Worm (Caenorhabditis elegans) whole organism, L4 larva: ENCODE measurements around the gene H10E21.4.

Source experiments
- F10B5.3 ChIP-seq: sonication (generic microtip); optimal IDR thresholded peaks from 2 replicates; lab custom pipeline; 2016; ENCODE audit warnings: mild to moderate bottlenecking, missing genetic modification characterization, missing compliant biosample characterization
- F26F4.8 ChIP-seq: fragments of 200-800 bp; sonication (Bioruptor generic); conservative IDR thresholded peaks from 2 replicates; pipeline ENCODE4 v1.3.6; 2022; ENCODE audit warnings: missing genetic modification characterization, missing compliant biosample characterization
- F49E8.2 ChIP-seq: sonication (generic microtip); optimal IDR thresholded peaks from 2 replicates; lab custom pipeline; 2016; ENCODE audit warnings: missing compliant biosample characterization, mild to moderate bottlenecking, missing genetic modification characterization, borderline replicate concordance
- T20F7.1 ChIP-seq: fragments of 200-800 bp; sonication (Bioruptor generic); optimal IDR thresholded peaks from 2 replicates; lab custom pipeline; 2018; ENCODE audit warnings: mild to moderate bottlenecking, missing genetic modification characterization, missing compliant biosample characterization
- Y5F2A.4 ChIP-seq: fragments of 200-800 bp; sonication (Bioruptor generic); optimal IDR thresholded peaks from 2 replicates; lab custom pipeline; 2018; ENCODE audit warnings: mild to moderate bottlenecking, missing genetic modification characterization, missing compliant biosample characterization
- Y75B8A.6 ChIP-seq: fragments of 200-800 bp; sonication (Bioruptor generic); IDR thresholded peaks from 2 replicates; pipeline ENCODE4 v1.3.6; 2022; ENCODE audit warnings: missing genetic modification reagents, missing genetic modification characterization, missing compliant biosample characterization
- ZK337.2 ChIP-seq: fragments of 200-800 bp; sonication (Bioruptor generic); IDR thresholded peaks from 2 replicates; pipeline ENCODE4 v1.3.6; 2022; ENCODE audit warnings: missing genetic modification reagents, missing genetic modification characterization, missing compliant biosample characterization
- aha-1 ChIP-seq: fragments of 150-350 bp; peaks from one replicate; lab custom pipeline; 2014; ENCODE audit warnings: missing biosample characterization, missing genetic modification characterization
- ceh-20 ChIP-seq: fragments of 200-800 bp; sonication (Bioruptor generic); IDR thresholded peaks from 2 replicates; pipeline ENCODE4 v1.3.6; 2022; ENCODE audit warnings: missing genetic modification reagents, missing genetic modification characterization, missing compliant biosample characterization
- ces-1 ChIP-seq: fragments of 150-350 bp; sonication (generic microtip); optimal IDR thresholded peaks from 4 replicates; lab custom pipeline; 2014; ENCODE audit warnings: missing biosample characterization, missing genetic modification reagents, missing genetic modification characterization
- ctbp-1 ChIP-seq: fragments of 200-800 bp; sonication (Bioruptor generic); IDR thresholded peaks from 2 replicates; pipeline ENCODE4 v1.3.6; 2022; ENCODE audit warnings: missing genetic modification reagents, missing genetic modification characterization, missing compliant biosample characterization
- daf-8 ChIP-seq: fragments of 200-800 bp; sonication (Bioruptor generic); IDR thresholded peaks from 2 replicates; pipeline ENCODE4 v1.3.6; 2022; ENCODE audit warnings: missing genetic modification characterization, missing compliant biosample characterization
- dmd-6 ChIP-seq: fragments of 200-800 bp; sonication (Bioruptor generic); IDR thresholded peaks from 2 replicates; pipeline ENCODE4 v1.3.6; 2022; ENCODE audit warnings: missing genetic modification reagents, missing genetic modification characterization, missing compliant biosample characterization
- dmd-9 ChIP-seq: fragments of 200-800 bp; sonication (Bioruptor generic); IDR thresholded peaks from 2 replicates; pipeline ENCODE4 v1.3.6; 2022; ENCODE audit warnings: missing genetic modification reagents, missing genetic modification characterization, missing compliant biosample characterization
- egl-27 ChIP-seq: sonication (generic microtip); optimal IDR thresholded peaks from 3 replicates; lab custom pipeline; 2017; ENCODE audit warnings: missing biosample characterization, missing genetic modification reagents, missing genetic modification characterization
- fkh-10 ChIP-seq: fragments of 150-350 bp; optimal IDR thresholded peaks from 2 replicates; lab custom pipeline; 2014; ENCODE audit warnings: missing biosample characterization, missing genetic modification reagents, missing genetic modification characterization
- gei-8 ChIP-seq: fragments of 200-800 bp; sonication (Bioruptor generic); optimal IDR thresholded peaks from 2 replicates; lab custom pipeline; 2018; ENCODE audit warnings: mild to moderate bottlenecking, missing genetic modification characterization, missing compliant biosample characterization
- hif-1 ChIP-seq, 2 experiments: sonication (generic microtip); optimal IDR thresholded peaks; 2 replicates each; lab custom pipeline; 2016 to 2017; ENCODE audit warnings: missing compliant biosample characterization in 2 of 2, missing genetic modification characterization in 2 of 2, missing genetic modification reagents in 2 of 2, missing genotype in 2 of 2, mild to moderate bottlenecking in 1 of 2
- hlh-30 ChIP-seq: sonication (generic microtip); optimal IDR thresholded peaks from 2 replicates; lab custom pipeline; 2017; ENCODE audit warnings: antibody characterized with exemption, mild to moderate bottlenecking, missing genetic modification characterization, missing compliant biosample characterization; ENCODE audit not compliant: insufficient read depth
- hmg-1.1 ChIP-seq: fragments of 200-800 bp; sonication (Bioruptor generic); IDR thresholded peaks from 2 replicates; pipeline ENCODE4 v1.3.6; 2022; ENCODE audit warnings: missing genetic modification reagents, missing genetic modification characterization, missing compliant biosample characterization
- lin-15B ChIP-seq: fragments of 150-350 bp; sonication (generic microtip); optimal IDR thresholded peaks from 3 replicates; lab custom pipeline; 2014; ENCODE audit warnings: missing biosample characterization, missing genetic modification characterization
- lin-38 ChIP-seq: fragments of 200-800 bp; sonication (Bioruptor generic); IDR thresholded peaks from 2 replicates; pipeline ENCODE4 v1.3.6; 2022; ENCODE audit warnings: missing genetic modification reagents, missing genetic modification characterization, missing compliant biosample characterization
- lsy-2 ChIP-seq, 2 experiments: fragments of 150-350 bp in 1 of 2; sonication (generic microtip) in 1 of 2; optimal IDR thresholded peaks; 2 replicates each; lab custom pipeline; 2014 to 2017; ENCODE audit warnings: missing biosample characterization in 2 of 2, missing genetic modification characterization in 2 of 2
- madf-9 ChIP-seq: fragments of 200-800 bp; sonication (Bioruptor generic); conservative IDR thresholded peaks from 2 replicates; pipeline ENCODE4 v1.3.6; 2022; ENCODE audit warnings: missing genetic modification reagents, missing genetic modification characterization, missing compliant biosample characterization
- mdl-1 ChIP-seq, 2 experiments: fragments of 150-350 bp in 1 of 2; sonication (generic microtip) in 1 of 2; optimal IDR thresholded peaks; 2 replicates each; lab custom pipeline; 2014 to 2017; ENCODE audit warnings: missing biosample characterization in 2 of 2, missing genetic modification characterization in 2 of 2
- mep-1 ChIP-seq: fragments of 150-350 bp; sonication (generic microtip); optimal IDR thresholded peaks from 3 replicates; lab custom pipeline; 2014; ENCODE audit warnings: missing biosample characterization, missing genetic modification characterization
- mes-2 ChIP-seq: sonication (generic microtip); optimal IDR thresholded peaks from 2 replicates; lab custom pipeline; 2016; ENCODE audit warnings: missing genotype, mild to moderate bottlenecking, missing genetic modification characterization, missing compliant biosample characterization; ENCODE audit not compliant: poor library complexity, severe bottlenecking
- nhr-10 ChIP-seq: fragments of 150-350 bp; optimal IDR thresholded peaks from 2 replicates; lab custom pipeline; 2014; ENCODE audit warnings: missing biosample characterization, missing genetic modification characterization
- nhr-102 ChIP-seq: sonication (generic microtip); optimal IDR thresholded peaks from 2 replicates; lab custom pipeline; 2016; ENCODE audit warnings: mild to moderate bottlenecking, missing genetic modification characterization, moderate library complexity, missing compliant biosample characterization
- nhr-237 ChIP-seq: sonication (generic microtip); optimal IDR thresholded peaks from 2 replicates; lab custom pipeline; 2017; ENCODE audit warnings: missing biosample characterization, missing genetic modification characterization
- nhr-25 ChIP-seq: sonication (generic microtip); optimal IDR thresholded peaks from 2 replicates; lab custom pipeline; 2017; ENCODE audit warnings: missing genetic modification characterization, mild to moderate bottlenecking, missing compliant biosample characterization, antibody characterized with exemption, moderate library complexity, borderline replicate concordance; ENCODE audit not compliant: insufficient read depth
- nhr-28 ChIP-seq: fragments of 150-350 bp; optimal IDR thresholded peaks from 2 replicates; lab custom pipeline; 2014; ENCODE audit warnings: missing biosample characterization, missing genetic modification characterization
- nhr-41 ChIP-seq: fragments of 200-800 bp; sonication (Bioruptor generic); IDR thresholded peaks from 2 replicates; pipeline ENCODE4 v1.3.6; 2022; ENCODE audit warnings: missing genetic modification reagents, missing genetic modification characterization, missing compliant biosample characterization
- nhr-42 ChIP-seq: fragments of 200-800 bp; sonication (Bioruptor generic); IDR thresholded peaks from 2 replicates; pipeline ENCODE4 v1.3.6; 2022; ENCODE audit warnings: missing genetic modification characterization, missing compliant biosample characterization
- nhr-6 ChIP-seq: fragments of 150-350 bp; optimal IDR thresholded peaks from 2 replicates; lab custom pipeline; 2014; ENCODE audit warnings: missing biosample characterization, missing genetic modification characterization
- nhr-76 ChIP-seq: fragments of 150-350 bp; optimal IDR thresholded peaks from 2 replicates; lab custom pipeline; 2014; ENCODE audit warnings: missing biosample characterization, missing genetic modification characterization
- php-3 ChIP-seq: fragments of 200-800 bp; sonication (Bioruptor generic); IDR thresholded peaks from 2 replicates; pipeline ENCODE4 v1.3.6; 2022; ENCODE audit warnings: missing genetic modification reagents, missing genetic modification characterization, missing compliant biosample characterization
- pqm-1 ChIP-seq: sonication (generic microtip); optimal IDR thresholded peaks from 2 replicates; lab custom pipeline; 2017; ENCODE audit warnings: missing biosample characterization, missing genetic modification characterization
- rbr-2 ChIP-seq: sonication (generic microtip); optimal IDR thresholded peaks from 2 replicates; lab custom pipeline; 2016; ENCODE audit warnings: missing genotype, missing genetic modification characterization, missing compliant biosample characterization
- saeg-2 ChIP-seq: fragments of 200-800 bp; sonication (Bioruptor generic); IDR thresholded peaks from 2 replicates; pipeline ENCODE4 v1.3.6; 2022; ENCODE audit warnings: missing genetic modification reagents, missing genetic modification characterization, missing compliant biosample characterization
- sdz-12 ChIP-seq: fragments of 200-800 bp; sonication (Bioruptor generic); optimal IDR thresholded peaks from 2 replicates; lab custom pipeline; 2018; ENCODE audit warnings: mild to moderate bottlenecking, missing genetic modification characterization, missing compliant biosample characterization
- tag-97 ChIP-seq: fragments of 200-800 bp; sonication (Bioruptor generic); IDR thresholded peaks from 2 replicates; pipeline ENCODE4 v1.3.6; 2022; ENCODE audit warnings: missing genetic modification characterization, missing compliant biosample characterization
- unc-39 ChIP-seq: sonication (generic microtip); optimal IDR thresholded peaks from 2 replicates; lab custom pipeline; 2017; ENCODE audit warnings: missing biosample characterization, missing genetic modification characterization
- unc-62 ChIP-seq, 3 experiments: fragments of 150-350 bp in 1 of 3; sonication (generic microtip); optimal IDR thresholded peaks in 2 of 3; peaks in 1 of 3; 1 replicate in 1 of 3; 2 replicates in 2 of 3; lab custom pipeline; 2014 to 2017; ENCODE audit warnings: missing biosample characterization in 3 of 3, missing genetic modification characterization in 3 of 3, missing genetic modification reagents in 3 of 3, missing genotype in 1 of 3
- vab-7 ChIP-seq: fragments of 200-800 bp; sonication (Bioruptor generic); IDR thresholded peaks from 2 replicates; pipeline ENCODE4 v1.3.6; 2022; ENCODE audit warnings: missing genetic modification reagents, missing genetic modification characterization, missing compliant biosample characterization
- zag-1 ChIP-seq: fragments of 150-350 bp; optimal IDR thresholded peaks from 2 replicates; lab custom pipeline; 2014; ENCODE audit warnings: missing biosample characterization, missing genetic modification characterization
- zfp-2 ChIP-seq: sonication (generic microtip); optimal IDR thresholded peaks from 2 replicates; lab custom pipeline; 2016; ENCODE audit warnings: mild to moderate bottlenecking, missing genetic modification characterization, missing compliant biosample characterization
- zip-2 ChIP-seq: fragments of 150-350 bp; optimal IDR thresholded peaks from 2 replicates; lab custom pipeline; 2014; ENCODE audit warnings: missing biosample characterization, missing genetic modification characterization

The H10E21.4 gene

ce11 chrIII:19509-19908, at the start of gene H10E21.4:
Gene H10E21.4 (minus strand): TSS chrIII:19675.
- no peak for TF ChIP-seq nhr-28
- TF ChIP-seq madf-9 (GFP tag; lab: Robert Waterston, UW) = no peak
- no peak for TF ChIP-seq lsy-2 (tag; optimal IDR thresholded peaks at IDR 0.05; lab: Kevin White, UChicago)
- no peak for TF ChIP-seq saeg-2
- TF ChIP-seq rbr-2 (tag; lab: Kevin White, UChicago) = no peak
- no peak for TF ChIP-seq F49E8.2 (tag; lab: Kevin White, UChicago)
- no peak for TF ChIP-seq zip-2 (tag; lab: Kevin White, UChicago)
- TF ChIP-seq Y5F2A.4 (GFP tag; lab: Kevin White, UChicago) = no peak
- no peak for TF ChIP-seq egl-27 (tag; lab: Kevin White, UChicago)
- no peak for TF ChIP-seq F26F4.8
- TF ChIP-seq lin-15B = no peak
- TF ChIP-seq nhr-76 (tag; lab: Kevin White, UChicago) = no peak

- TF ChIP-seq mdl-1 (tag; optimal IDR thresholded peaks at IDR 0.05; lab: Kevin White, UChicago) (peak in 1 of 2 experiments; percentile 59), dmd-9 (GFP tag; lab: Robert Waterston, UW) (no peak), sdz-12 (GFP tag; lab: Kevin White, UChicago) (no peak), F10B5.3 (tag; lab: Kevin White, UChicago) (no peak), lin-38 (GFP tag; lab: Robert Waterston, UW) (no peak), nhr-102 (tag; lab: Kevin White, UChicago) (no peak), daf-8 (GFP tag; lab: Robert Waterston, UW) (no peak), zfp-2 (tag; lab: Kevin White, UChicago) (no peak), hlh-30 (tag; lab: Kevin White, UChicago) (peak; percentile 35), aha-1 (tag; lab: Kevin White, UChicago) (peak; percentile 100), nhr-10 (no peak), lsy-2 (tag; optimal IDR thresholded peaks at IDR 0.05; lab: Kevin White, UChicago) (peak in 1 of 2 experiments; percentile 56), unc-62 (GFP tag; optimal IDR thresholded peaks at IDR 0.05 in 1 of 2; lab: Kevin White, UChicago) (no peak), unc-62 (tag; optimal IDR thresholded peaks at IDR 0.05; lab: Kevin White, UChicago) (no peak), ces-1 (GFP tag; lab: Kevin White, UChicago) (no peak), ceh-20 (peak; percentile 46; the same call in 1 of the 2 replicates), pqm-1 (tag; lab: Kevin White, UChicago) (no peak), ZK337.2 (GFP tag; lab: Robert Waterston, UW) (no peak), gei-8 (GFP tag; lab: Kevin White, UChicago) (no peak), T20F7.1 (GFP tag; lab: Kevin White, UChicago) (no peak), egl-27 (tag; lab: Kevin White, UChicago) (no peak), saeg-2 (no peak), hmg-1.1 (GFP tag; lab: Robert Waterston, UW) (peak; percentile 73), vab-7 (no peak), mep-1 (tag; lab: Kevin White, UChicago) (peak; percentile 74), nhr-28 (peak; percentile 23), rbr-2 (tag; lab: Kevin White, UChicago) (peak; percentile 24), F26F4.8 (no peak), tag-97 (GFP tag; lab: Robert Waterston, UW) (no peak), unc-39 (no peak), nhr-42 (GFP tag; lab: Robert Waterston, UW) (no peak), nhr-41 (GFP tag; lab: Robert Waterston, UW) (no peak), nhr-237 (no peak), mes-2 (tag; lab: Kevin White, UChicago) (peak; percentile 8), hif-1 (tag; optimal IDR thresholded peaks at IDR 0.05; lab: Kevin White, UChicago) (peak; percentile 95 to 100), fkh-10 (GFP tag; lab: Kevin White, UChicago) (no peak), Y75B8A.6 (GFP tag; lab: Robert Waterston, UW) (no peak), nhr-25 (tag; lab: Kevin White, UChicago) (no peak), nhr-6 (no peak), nhr-76 (tag; lab: Kevin White, UChicago) (no peak), php-3 (GFP tag; lab: Robert Waterston, UW) (no peak), zag-1 (tag; lab: Kevin White, UChicago) (no peak), ctbp-1 (peak; percentile 48; the same call in 1 of the 2 replicates), dmd-6 (GFP tag; lab: Robert Waterston, UW) (no peak)
Observed at ce11 chrIII:67025-67424, 47.5 kb upstream of the H10E21.4 start.
